Fruit fly (Drosophila melanogaster) whole organism, wandering third instar larva: Measurements from ENCODE around the gene CG32032.

Experiments
- Abd-B ChIP-seq: fragments of >200 bp; optimal IDR thresholded peaks from 2 replicates; lab custom pipeline; 2017; ENCODE audit warnings: missing biosample characterization, missing genetic modification characterization
- CG32264 ChIP-seq: fragments of 200-800 bp; sonication (Bioruptor generic); optimal IDR thresholded peaks from 2 replicates; lab custom pipeline; 2016; ENCODE audit warnings: missing biosample characterization, missing genetic modification characterization
- HLH106 ChIP-seq: fragments of 200-800 bp; optimal IDR thresholded peaks from 3 replicates; lab custom pipeline; 2019; ENCODE audit warnings: missing biosample characterization, mild to moderate bottlenecking, missing genetic modification characterization, moderate library complexity
- Mio ChIP-seq: sonication (Bioruptor generic); optimal IDR thresholded peaks from 2 replicates; lab custom pipeline; 2016; ENCODE audit warnings: missing biosample characterization, missing genetic modification characterization
- OdsH ChIP-seq: fragments of 200-800 bp; sonication (Bioruptor generic); optimal IDR thresholded peaks from 2 replicates; lab custom pipeline; 2016; ENCODE audit warnings: missing biosample characterization, mild to moderate bottlenecking, missing genetic modification characterization
- br ChIP-seq: fragments of 200-800 bp; sonication (Bioruptor generic); optimal IDR thresholded peaks from 2 replicates; lab custom pipeline; 2016; ENCODE audit warnings: missing biosample characterization, missing genetic modification characterization
- ey ChIP-seq: fragments of 200-800 bp; sonication (Bioruptor generic); optimal IDR thresholded peaks from 2 replicates; lab custom pipeline; 2016; ENCODE audit warnings: missing biosample characterization, missing genetic modification characterization
- fru ChIP-seq: fragments of 200-800 bp; sonication (Bioruptor generic); optimal IDR thresholded peaks from 3 replicates; lab custom pipeline; 2016; ENCODE audit warnings: missing biosample characterization, mild to moderate bottlenecking, missing genetic modification characterization
- lola ChIP-seq: fragments of >200 bp; optimal IDR thresholded peaks from 2 replicates; lab custom pipeline; 2017; ENCODE audit warnings: missing biosample characterization, missing genetic modification characterization
- pan ChIP-seq: fragments of >200 bp; optimal IDR thresholded peaks from 2 replicates; lab custom pipeline; 2017
- psq ChIP-seq: fragments of 200-800 bp; sonication (Bioruptor generic); optimal IDR thresholded peaks from 3 replicates; lab custom pipeline; 2017; ENCODE audit warnings: missing biosample characterization, mild to moderate bottlenecking, missing genetic modification characterization, moderate library complexity
- usp ChIP-seq: fragments of >200 bp; optimal IDR thresholded peaks from 2 replicates; lab custom pipeline; 2017; ENCODE audit warnings: missing biosample characterization, missing genetic modification characterization
- woc ChIP-seq: sonication (Bioruptor generic); optimal IDR thresholded peaks from 2 replicates; lab custom pipeline; 2016; ENCODE audit warnings: missing biosample characterization, mild to moderate bottlenecking, missing genetic modification characterization

dm6 chr3L:9057429-9058088 lies 35.3 kb upstream of the CG32032 start:
- TF ChIP-seq ey (GFP tag; lab: Kevin White, UChicago) (peak; percentile 95), Abd-B (GFP tag; lab: Kevin White, UChicago) (no peak), woc (peak; percentile 88), psq (GFP tag; lab: Kevin White, UChicago) (peak; percentile 96), pan (lab: Kevin White, UChicago) (no peak), lola (no peak), usp (GFP tag; lab: Kevin White, UChicago) (no peak), CG32264 (GFP tag; lab: Kevin White, UChicago) (peak; percentile 75), fru (GFP tag; lab: Kevin White, UChicago) (peak; percentile 98), OdsH (GFP tag; lab: Kevin White, UChicago) (peak; percentile 98), HLH106 (peak; percentile 99), br (GFP tag; lab: Kevin White, UChicago) (peak; percentile 94), Mio (GFP tag; lab: Kevin White, UChicago) (peak; percentile 52)
